Fruit fly (Drosophila melanogaster) whole organism, embryonic: ENCODE data around the gene Cln7.

Source experiments
- CG4707 ChIP-seq: fragments of 200-800 bp; sonication (Bioruptor generic); optimal IDR thresholded peaks from 2 replicates; lab custom pipeline; 2018; ENCODE audit warnings: missing biosample characterization, mild to moderate bottlenecking, missing genetic modification characterization, moderate library complexity
- CG8765 ChIP-seq: fragments of 200-800 bp; sonication (Bioruptor generic); IDR thresholded peaks from 2 replicates; pipeline ENCODE4 v1.3.6; 2022; ENCODE audit warnings: missing biosample characterization, missing genetic modification characterization
- Six4 ChIP-seq: fragments of 200-800 bp; sonication (Bioruptor generic); optimal IDR thresholded peaks from 2 replicates; lab custom pipeline; 2016; ENCODE audit warnings: missing biosample characterization, missing genetic modification characterization
- tll ChIP-seq, 2 experiments: fragments of 200-800 bp in 1 of 2; fragments of >200 bp in 1 of 2; sonication (Bioruptor generic) in 1 of 2; optimal IDR thresholded peaks; 2 replicates each; lab custom pipeline; 2017 to 2019; ENCODE audit warnings: missing biosample characterization in 2 of 2, missing genetic modification characterization in 2 of 2, mild to moderate bottlenecking in 1 of 2, moderate library complexity in 1 of 2
- zen2 ChIP-seq: fragments of 200-800 bp; sonication (Bioruptor generic); IDR thresholded peaks from 3 replicates; pipeline ENCODE4 v1.3.6; 2022; ENCODE audit warnings: missing biosample characterization, missing genetic modification characterization; ENCODE audit not compliant: partially characterized antibody

DNA sequence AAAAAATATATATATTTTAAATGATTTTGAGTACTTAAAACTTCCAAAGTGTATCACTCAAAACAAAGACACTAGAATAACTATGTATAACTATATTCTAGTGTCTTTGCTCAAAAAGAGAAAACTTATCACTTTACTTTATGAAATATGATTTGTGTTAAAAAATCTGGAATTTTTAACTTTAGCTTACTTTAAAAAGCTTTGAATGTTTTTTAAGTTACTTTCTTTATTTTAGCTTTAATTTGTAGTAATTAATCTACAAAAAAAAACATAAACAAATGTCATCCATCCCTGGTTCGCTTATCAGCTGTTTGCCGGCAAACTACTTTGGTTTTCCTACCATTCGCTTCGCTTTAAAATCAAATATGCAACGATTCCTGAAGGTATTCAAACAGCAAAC, 25.2 kb downstream of the Cln7 start, which contains the start of gene CG8607:
- TF ChIP-seq zen2 (GFP tag; lab: Robert Waterston, UW) (no peak), CG4707 (GFP tag; lab: Kevin White, UChicago) (no peak), tll (GFP tag; optimal IDR thresholded peaks at IDR 0.05; lab: Kevin White, UChicago) (no peak), Six4 (GFP tag; lab: Kevin White, UChicago) (no peak), CG8765 (GFP tag; lab: Robert Waterston, UW) (no peak)
